Fruit fly (Drosophila melanogaster) Kc167 (cell line): ENCODE measurements around the gene CG8301.

Source experiments
- Myc ChIP-seq: fragments of >200 bp; optimal IDR thresholded peaks from 2 replicates; lab custom pipeline; 2017; ENCODE audit warnings: missing external identifiers
- Sin3A ChIP-seq: fragments of >200 bp; optimal IDR thresholded peaks from 2 replicates; lab custom pipeline; 2018; ENCODE audit warnings: missing external identifiers
- h ChIP-seq: fragments of >200 bp; optimal IDR thresholded peaks from 3 replicates; lab custom pipeline; 2018; ENCODE audit warnings: missing external identifiers
- insv ChIP-seq: fragments of >200 bp; optimal IDR thresholded peaks from 3 replicates; lab custom pipeline; 2018; ENCODE audit warnings: missing external identifiers
- psq ChIP-seq: fragments of >200 bp; optimal IDR thresholded peaks from 2 replicates; lab custom pipeline; 2017; ENCODE audit warnings: missing external identifiers
- ttk ChIP-seq: sonication (Bioruptor generic); optimal IDR thresholded peaks from 2 replicates; lab custom pipeline; 2017; ENCODE audit warnings: missing external identifiers

Gene CG8301

dm6 chr3R:9594251-9594581, 13.1 kb downstream of the CG8301 start:
- TF ChIP-seq Myc (lab: Kevin White, UChicago) (no peak), psq (no peak)

dm6 chr3R:9594839-9595238, 13.7 kb downstream of the CG8301 start:
- no peak for TF ChIP-seq Sin3A (lab: Kevin White, UChicago)
- TF ChIP-seq ttk (lab: Kevin White, UChicago), result no peak
- TF ChIP-seq psq, result no peak
- no peak for TF ChIP-seq Myc (lab: Kevin White, UChicago)
- no peak for TF ChIP-seq h (lab: Kevin White, UChicago)
- TF ChIP-seq insv (lab: Kevin White, UChicago), result no peak

dm6 chr3R:9595681-9596357, 14.7 kb downstream of the CG8301 start:
- no peak for TF ChIP-seq psq
- TF ChIP-seq Sin3A (lab: Kevin White, UChicago), result no peak
- no peak for TF ChIP-seq h (lab: Kevin White, UChicago)
- TF ChIP-seq Myc (lab: Kevin White, UChicago), result no peak
- TF ChIP-seq insv (lab: Kevin White, UChicago), result no peak
- no peak for TF ChIP-seq ttk (lab: Kevin White, UChicago)

dm6 chr3R:9596615-9597014, 15.5 kb downstream of the CG8301 start:
- no peak for TF ChIP-seq insv (lab: Kevin White, UChicago)
- no peak for TF ChIP-seq ttk (lab: Kevin White, UChicago)
- no peak for TF ChIP-seq h (lab: Kevin White, UChicago)
- no peak for TF ChIP-seq Myc (lab: Kevin White, UChicago)
- TF ChIP-seq Sin3A (lab: Kevin White, UChicago), result no peak
- no peak for TF ChIP-seq psq

- no peak for TF ChIP-seq psq
Measured at dm6 chr3R:9598099-9598498, 17.0 kb downstream of the CG8301 start.

dm6 chr3R:9600558-9600959, 19.5 kb downstream of the CG8301 start:
- TF ChIP-seq ttk (lab: Kevin White, UChicago) (no peak), Myc (lab: Kevin White, UChicago) (no peak), h (lab: Kevin White, UChicago) (no peak), psq (no peak), insv (lab: Kevin White, UChicago) (no peak), Sin3A (lab: Kevin White, UChicago) (no peak)

dm6 chr3R:9601949-9602348, 20.8 kb downstream of the CG8301 start:
- no peak for TF ChIP-seq ttk (lab: Kevin White, UChicago)
- TF ChIP-seq Myc (lab: Kevin White, UChicago), result no peak
- TF ChIP-seq h (lab: Kevin White, UChicago), result no peak
- no peak for TF ChIP-seq psq
- TF ChIP-seq Sin3A (lab: Kevin White, UChicago), result no peak
- no peak for TF ChIP-seq insv (lab: Kevin White, UChicago)

- TF ChIP-seq h (lab: Kevin White, UChicago) (no peak), ttk (lab: Kevin White, UChicago) (no peak), Myc (lab: Kevin White, UChicago) (no peak), insv (lab: Kevin White, UChicago) (no peak), Sin3A (lab: Kevin White, UChicago) (no peak), psq (no peak)
Measured at dm6 chr3R:9603022-9603942, 22.2 kb downstream of the CG8301 start.

- TF ChIP-seq Myc (lab: Kevin White, UChicago) (no peak), Sin3A (lab: Kevin White, UChicago) (no peak), insv (lab: Kevin White, UChicago) (no peak), ttk (lab: Kevin White, UChicago) (no peak), psq (no peak), h (lab: Kevin White, UChicago) (no peak)
Measured at dm6 chr3R:9604445-9605020, 23.4 kb downstream of the CG8301 start.

- no peak for TF ChIP-seq ttk (lab: Kevin White, UChicago)
- no peak for TF ChIP-seq h (lab: Kevin White, UChicago)
- no peak for TF ChIP-seq psq
- no peak for TF ChIP-seq Sin3A (lab: Kevin White, UChicago)
- TF ChIP-seq Myc (lab: Kevin White, UChicago), result no peak
- no peak for TF ChIP-seq insv (lab: Kevin White, UChicago)
Measured at dm6 chr3R:9605084-9605483, 24.0 kb downstream of the CG8301 start.

dm6 chr3R:9606913-9607804, 26.1 kb downstream of the CG8301 start:
- no peak for TF ChIP-seq h (lab: Kevin White, UChicago)
